Worm (Caenorhabditis elegans) whole organism, L1 larva: ENCODE measurements around the gene R12H7.4.

Source experiments
- ceh-82 ChIP-seq, 3 experiments: fragments of 150-350 bp in 1 of 3; sonication (generic microtip) in 2 of 3; optimal IDR thresholded peaks; 2 replicates each; lab custom pipeline; 2014 to 2017; ENCODE audit warnings: missing biosample characterization in 3 of 3, missing genetic modification characterization in 3 of 3
- grh-1 ChIP-seq: fragments of 200-800 bp; sonication (Bioruptor generic); IDR thresholded peaks from 2 replicates; pipeline ENCODE4 v1.3.6; 2022; ENCODE audit warnings: missing genetic modification reagents, missing genetic modification characterization, missing compliant biosample characterization
- nhr-12 ChIP-seq: sonication (generic microtip); optimal IDR thresholded peaks from 2 replicates; lab custom pipeline; 2017; ENCODE audit warnings: missing biosample characterization, missing genetic modification characterization
- snpc-4 ChIP-seq: fragments of 150-350 bp; optimal IDR thresholded peaks from 2 replicates; lab custom pipeline; 2014; ENCODE audit warnings: missing biosample characterization, missing genetic modification characterization
- ztf-11 ChIP-seq, 2 experiments: sonication (generic microtip); optimal IDR thresholded peaks; 2 replicates each; lab custom pipeline; 2016 to 2017; ENCODE audit warnings: missing genetic modification characterization in 2 of 2, missing biosample characterization in 1 of 2, missing compliant biosample characterization in 1 of 2

ce11 chrX:13212528-13212927 is 4.4 kb upstream of the R12H7.4 start:
- TF ChIP-seq nhr-12 (tag; lab: Kevin White, UChicago): no peak
- no peak for TF ChIP-seq grh-1 (GFP tag; lab: Robert Waterston, UW)
- TF ChIP-seq ztf-11 (tag; optimal IDR thresholded peaks at IDR 0.05; lab: Kevin White, UChicago): no peak
- TF ChIP-seq ceh-82 (tag; optimal IDR thresholded peaks at IDR 0.05; lab: Kevin White, UChicago): no peak
- no peak for TF ChIP-seq snpc-4
